Worm (Caenorhabditis elegans) whole organism, late embryonic: ENCODE measurements around the gene srbc-60.

Source experiments
- C38D4.7 ChIP-seq: fragments of 200-800 bp; sonication (Bioruptor generic); optimal IDR thresholded peaks from 2 replicates; lab custom pipeline; 2018; ENCODE audit warnings: mild to moderate bottlenecking, missing genetic modification characterization, moderate library complexity, missing compliant biosample characterization
- T23F11.4 ChIP-seq: fragments of 200-800 bp; sonication (Bioruptor generic); optimal IDR thresholded peaks from 2 replicates; lab custom pipeline; 2018; ENCODE audit warnings: mild to moderate bottlenecking, missing genetic modification characterization, missing compliant biosample characterization
- Y22D7AL.16 ChIP-seq: sonication (generic microtip); optimal IDR thresholded peaks from 2 replicates; lab custom pipeline; 2016; ENCODE audit warnings: missing genetic modification characterization, missing compliant biosample characterization
- ceh-19 ChIP-seq: fragments of 200-800 bp; sonication (Bioruptor generic); optimal IDR thresholded peaks from 2 replicates; lab custom pipeline; 2018; ENCODE audit warnings: mild to moderate bottlenecking, missing genetic modification characterization, missing compliant biosample characterization
- ceh-2 ChIP-seq: sonication (generic microtip); optimal IDR thresholded peaks from 2 replicates; lab custom pipeline; 2016; ENCODE audit warnings: missing genotype, missing genetic modification characterization, missing compliant biosample characterization
- ceh-31 ChIP-seq: sonication (generic microtip); optimal IDR thresholded peaks from 2 replicates; lab custom pipeline; 2016; ENCODE audit warnings: missing genetic modification characterization, missing compliant biosample characterization
- ceh-6 ChIP-seq: fragments of 200-800 bp; sonication (Bioruptor generic); optimal IDR thresholded peaks from 2 replicates; lab custom pipeline; 2018; ENCODE audit warnings: mild to moderate bottlenecking, missing genetic modification characterization, missing compliant biosample characterization
- ceh-9 ChIP-seq: sonication (generic microtip); optimal IDR thresholded peaks from 2 replicates; lab custom pipeline; 2016; ENCODE audit warnings: mild to moderate bottlenecking, missing genetic modification characterization, inconsistent platforms, missing compliant biosample characterization
- dmd-4 ChIP-seq: sonication (generic microtip); optimal IDR thresholded peaks from 2 replicates; lab custom pipeline; 2016; ENCODE audit warnings: borderline replicate concordance, missing genetic modification characterization, missing compliant biosample characterization
- elt-4 ChIP-seq: sonication (generic microtip); optimal IDR thresholded peaks from 2 replicates; lab custom pipeline; 2016; ENCODE audit warnings: missing genetic modification characterization, missing compliant biosample characterization
- ets-4 ChIP-seq: sonication (generic microtip); optimal IDR thresholded peaks from 2 replicates; lab custom pipeline; 2016; ENCODE audit warnings: missing genetic modification characterization, missing compliant biosample characterization
- eyg-1 ChIP-seq: sonication (generic microtip); optimal IDR thresholded peaks from 2 replicates; lab custom pipeline; 2016; ENCODE audit warnings: missing genotype, missing genetic modification characterization, missing compliant biosample characterization
- fkh-10 ChIP-seq: fragments of 150-350 bp; optimal IDR thresholded peaks from 2 replicates; lab custom pipeline; 2014; ENCODE audit warnings: missing biosample characterization, missing genetic modification reagents, missing genetic modification characterization
- hlh-13 ChIP-seq: fragments of 200-800 bp; sonication (Bioruptor generic); optimal IDR thresholded peaks from 2 replicates; lab custom pipeline; 2018; ENCODE audit warnings: mild to moderate bottlenecking, missing genetic modification characterization, missing compliant biosample characterization
- hlh-15 ChIP-seq: sonication (generic microtip); optimal IDR thresholded peaks from 2 replicates; lab custom pipeline; 2016; ENCODE audit warnings: missing genetic modification characterization, missing compliant biosample characterization
- hlh-30 ChIP-seq: sonication (generic microtip); optimal IDR thresholded peaks from 2 replicates; lab custom pipeline; 2017; ENCODE audit warnings: antibody characterized with exemption, missing genetic modification characterization, missing compliant biosample characterization; ENCODE audit not compliant: insufficient read depth
- nfya-1 ChIP-seq: sonication (generic microtip); optimal IDR thresholded peaks from 2 replicates; lab custom pipeline; 2017; ENCODE audit warnings: missing genetic modification characterization, mild to moderate bottlenecking, missing compliant biosample characterization, antibody characterized with exemption, moderate library complexity
- nhr-11 ChIP-seq: fragments of 150-350 bp; optimal IDR thresholded peaks from 2 replicates; lab custom pipeline; 2014; ENCODE audit warnings: missing biosample characterization, missing genetic modification characterization
- nhr-232 ChIP-seq: sonication (generic microtip); optimal IDR thresholded peaks from 2 replicates; lab custom pipeline; 2016; ENCODE audit warnings: missing genetic modification characterization, missing compliant biosample characterization
- npax-4 ChIP-seq: sonication (generic microtip); optimal IDR thresholded peaks from 2 replicates; lab custom pipeline; 2016; ENCODE audit warnings: missing genetic modification characterization, missing compliant biosample characterization
- odd-2 ChIP-seq: sonication (generic microtip); optimal IDR thresholded peaks from 2 replicates; lab custom pipeline; 2017; ENCODE audit warnings: antibody characterized with exemption, mild to moderate bottlenecking, missing genetic modification characterization, missing compliant biosample characterization
- pag-3 ChIP-seq: sonication (generic microtip); optimal IDR thresholded peaks from 2 replicates; lab custom pipeline; 2016; ENCODE audit warnings: missing compliant biosample characterization, missing genetic modification characterization, borderline replicate concordance
- pax-1 ChIP-seq: fragments of 150-350 bp; optimal IDR thresholded peaks from 2 replicates; lab custom pipeline; 2014; ENCODE audit warnings: missing biosample characterization, missing genetic modification characterization
- pha-2 ChIP-seq: sonication (generic microtip); optimal IDR thresholded peaks from 2 replicates; lab custom pipeline; 2017; ENCODE audit warnings: mild to moderate bottlenecking, missing genetic modification characterization, missing compliant biosample characterization
- pqm-1 ChIP-seq: sonication (generic microtip); optimal IDR thresholded peaks from 2 replicates; lab custom pipeline; 2016; ENCODE audit warnings: missing genetic modification characterization, missing compliant biosample characterization
- pros-1 ChIP-seq: fragments of 150-350 bp; optimal IDR thresholded peaks from 2 replicates; lab custom pipeline; 2014; ENCODE audit warnings: missing biosample characterization, missing genetic modification reagents, missing genetic modification characterization
- rnt-1 ChIP-seq: sonication (generic microtip); optimal IDR thresholded peaks from 2 replicates; lab custom pipeline; 2016; ENCODE audit warnings: missing genetic modification characterization, missing compliant biosample characterization
- sox-2 ChIP-seq: fragments of 200-800 bp; sonication (Bioruptor generic); IDR thresholded peaks from 2 replicates; pipeline ENCODE4 v1.3.6; 2022; ENCODE audit warnings: missing genetic modification reagents, missing genetic modification characterization, missing compliant biosample characterization
- syd-9 ChIP-seq: sonication (generic microtip); optimal IDR thresholded peaks from 2 replicates; lab custom pipeline; 2016; ENCODE audit warnings: mild to moderate bottlenecking, missing genetic modification characterization, moderate library complexity, missing compliant biosample characterization
- unc-3 ChIP-seq, 2 experiments: fragments of 200-800 bp in 1 of 2; sonication (Bioruptor generic) in 1 of 2; sonication (generic microtip) in 1 of 2; conservative IDR thresholded peaks in 1 of 2; optimal IDR thresholded peaks in 1 of 2; 2 replicates each; pipeline versions ENCODE4 v1.3.6 to Lab custom; 2016 to 2022; ENCODE audit warnings: missing compliant biosample characterization in 2 of 2, missing genetic modification characterization in 2 of 2, missing genetic modification reagents in 1 of 2
- unc-42 ChIP-seq: sonication (generic microtip); optimal IDR thresholded peaks from 2 replicates; lab custom pipeline; 2016; ENCODE audit warnings: missing genotype, missing genetic modification characterization, missing compliant biosample characterization
- unc-55 ChIP-seq: sonication (generic microtip); optimal IDR thresholded peaks from 2 replicates; lab custom pipeline; 2017; ENCODE audit warnings: missing biosample characterization, missing genetic modification reagents, missing genetic modification characterization
- zip-5 ChIP-seq: sonication (generic microtip); optimal IDR thresholded peaks from 2 replicates; lab custom pipeline; 2016; ENCODE audit warnings: missing genetic modification characterization, missing compliant biosample characterization
- ztf-16 ChIP-seq: sonication (generic microtip); optimal IDR thresholded peaks from 2 replicates; lab custom pipeline; 2017; ENCODE audit warnings: missing genetic modification characterization, missing compliant biosample characterization

srbc-60 gene

DNA sequence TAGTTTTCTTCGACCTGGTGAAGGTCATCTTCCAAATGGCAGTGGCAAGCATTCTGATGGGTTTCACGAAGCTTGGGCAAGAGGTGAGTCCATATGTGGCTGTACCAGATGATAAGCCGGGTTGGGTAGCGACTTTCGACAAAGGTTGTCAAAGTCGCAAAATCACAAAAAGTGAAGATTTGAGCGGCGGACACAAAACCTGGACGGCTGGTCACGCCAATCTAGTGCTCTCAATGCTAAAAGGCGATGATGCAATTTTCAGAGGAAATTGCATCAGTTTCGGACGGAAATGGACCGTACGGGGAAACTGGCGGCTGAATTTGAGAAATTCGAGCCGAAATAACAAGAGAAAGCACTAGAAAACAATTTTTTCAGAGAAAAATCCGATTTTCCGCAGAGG, 17.1 kb downstream of the srbc-60 start:
- no peak for TF ChIP-seq sox-2 (GFP tag; lab: Robert Waterston, UW)
- no peak for TF ChIP-seq pax-1 (tag; lab: Kevin White, UChicago)
- no peak for TF ChIP-seq pag-3 (tag; lab: Kevin White, UChicago)
- no peak for TF ChIP-seq elt-4
- no peak for TF ChIP-seq C38D4.7
- no peak for TF ChIP-seq rnt-1 (tag; lab: Kevin White, UChicago)
- no peak for TF ChIP-seq zip-5 (tag; lab: Kevin White, UChicago)
- no peak for TF ChIP-seq pqm-1 (tag; lab: Kevin White, UChicago)

DNA sequence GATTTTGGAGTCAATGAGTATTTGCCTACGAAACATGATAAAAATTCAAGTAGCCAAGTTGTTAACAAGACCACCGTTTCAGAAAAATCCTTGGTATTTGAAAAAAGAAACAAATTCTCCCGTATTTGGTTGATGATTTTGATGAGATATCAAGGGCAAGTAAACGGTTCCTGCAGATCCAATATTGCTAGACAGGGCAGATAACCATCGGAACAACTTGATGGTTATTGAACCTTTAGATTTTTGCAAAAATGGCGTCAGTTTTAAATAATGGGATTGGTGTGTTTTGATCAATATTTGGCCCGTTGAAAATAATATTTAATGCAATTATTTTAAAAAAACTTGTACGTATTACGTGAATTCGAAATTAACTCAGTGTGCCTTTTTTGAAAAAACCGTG, 20.2 kb downstream of the srbc-60 start:
- TF ChIP-seq npax-4 (tag; lab: Kevin White, UChicago) = no peak
- TF ChIP-seq nhr-232 (tag; lab: Kevin White, UChicago) = no peak
- TF ChIP-seq pha-2 (tag; lab: Kevin White, UChicago) = no peak
- no peak for TF ChIP-seq hlh-15 (tag; lab: Kevin White, UChicago)

DNA sequence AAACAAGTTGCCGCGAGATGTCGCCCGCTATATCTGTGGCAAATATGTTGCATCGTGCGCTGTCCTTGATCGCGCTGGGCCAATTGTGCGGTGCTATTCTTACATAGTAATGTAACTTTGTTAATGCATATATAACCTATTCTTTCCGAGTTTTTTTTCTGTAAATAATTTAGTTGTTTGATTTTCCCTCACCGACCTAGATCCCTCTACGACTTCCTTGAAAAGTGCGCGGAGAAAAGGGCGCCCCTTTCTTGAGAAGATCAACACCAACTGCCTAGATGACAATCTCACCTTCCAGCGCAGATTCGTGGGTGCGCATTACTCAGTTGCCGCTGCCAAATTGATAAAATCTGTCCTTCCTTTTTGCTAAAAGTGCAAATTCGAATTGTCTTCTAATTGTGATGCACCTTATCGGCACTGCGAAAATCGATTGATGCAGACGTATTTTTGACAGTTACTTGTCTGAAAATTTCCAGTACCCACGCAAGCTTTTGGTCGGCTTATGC, 21.5 kb downstream of the srbc-60 start:
- TF ChIP-seq fkh-10 (GFP tag; lab: Kevin White, UChicago) (no peak), elt-4 (no peak), ceh-19 (GFP tag; lab: Kevin White, UChicago) (no peak), T23F11.4 (GFP tag; lab: Kevin White, UChicago) (no peak), nfya-1 (tag; lab: Kevin White, UChicago) (no peak), unc-3 (GFP tag; conservative IDR thresholded peaks at IDR 0.05; lab: Robert Waterston, UW) (no peak), unc-3 (tag; optimal IDR thresholded peaks at IDR 0.05; lab: Kevin White, UChicago) (no peak), rnt-1 (tag; lab: Kevin White, UChicago) (no peak), nhr-11 (no peak)

DNA sequence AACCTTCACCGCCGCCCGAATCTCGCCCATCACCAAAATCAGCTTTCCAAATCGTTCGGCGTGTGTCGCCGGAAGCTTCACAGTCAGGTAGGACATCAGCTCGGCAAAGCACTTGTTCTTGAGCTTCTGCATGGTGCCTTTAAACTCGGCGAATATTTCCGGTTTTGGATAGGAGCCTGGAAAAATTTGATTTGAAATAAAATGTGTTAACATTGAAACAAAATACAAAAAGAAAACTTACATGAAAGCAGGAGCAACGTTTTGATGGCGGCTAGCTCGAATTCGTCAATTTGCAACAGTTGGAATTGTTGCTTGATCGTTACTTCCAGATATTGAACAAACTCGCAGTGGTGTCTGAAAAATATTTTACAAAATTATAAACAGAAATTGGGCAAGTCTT, 22.6 kb downstream of the srbc-60 start:
- TF ChIP-seq hlh-13 (GFP tag; lab: Kevin White, UChicago) = no peak
- no peak for TF ChIP-seq Y22D7AL.16 (tag; lab: Kevin White, UChicago)
- no peak for TF ChIP-seq syd-9 (tag; lab: Kevin White, UChicago)
- TF ChIP-seq pag-3 (tag; lab: Kevin White, UChicago) = no peak
- no peak for TF ChIP-seq unc-55 (GFP tag; lab: Kevin White, UChicago)

DNA sequence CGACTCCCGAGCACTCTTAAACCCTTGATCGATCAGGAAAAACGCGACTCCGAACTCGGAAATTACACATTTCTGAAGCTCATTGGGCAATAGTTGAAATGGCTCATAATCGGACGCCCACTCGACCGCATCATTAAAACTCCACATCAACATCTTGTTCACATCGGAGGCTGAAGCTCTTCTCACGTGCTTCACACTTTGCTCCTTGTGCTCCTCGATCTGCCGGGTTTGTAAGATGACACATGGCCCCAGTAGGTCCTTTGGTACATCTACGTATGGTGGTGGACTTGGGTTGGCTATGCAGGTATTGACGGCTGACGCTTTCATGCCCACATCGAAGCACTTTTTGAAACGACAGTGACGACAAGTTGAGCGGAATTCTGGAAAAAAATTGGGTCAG, 23.4 kb downstream of the srbc-60 start:
- no peak for TF ChIP-seq ceh-31 (tag; lab: Kevin White, UChicago)

DNA sequence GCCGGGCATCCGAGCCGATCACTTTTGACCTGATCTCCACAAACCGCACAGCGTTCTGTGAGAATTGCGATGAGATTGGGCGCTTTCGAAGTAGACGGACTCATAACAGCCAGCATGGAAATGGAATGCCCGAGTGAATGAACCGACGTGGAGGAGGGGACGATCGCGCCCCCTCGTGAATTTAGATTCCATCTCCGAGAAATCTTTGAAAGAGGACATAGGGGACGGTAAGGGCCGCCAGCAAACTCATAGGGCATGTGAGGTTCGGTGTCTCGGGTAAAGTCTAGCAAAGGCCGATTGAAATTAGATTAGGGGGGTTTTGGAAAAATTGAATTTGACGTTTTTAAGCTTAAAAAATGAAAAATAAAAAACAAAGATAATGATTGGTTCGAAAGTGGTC, 24.4 kb downstream of the srbc-60 start, which contains the start of gene nhr-270:
Gene nhr-270 (minus strand): TSS at position 257 of the 400 bp plus-strand sequence.
- TF ChIP-seq eyg-1 (tag; lab: Kevin White, UChicago) = no peak
- TF ChIP-seq pax-1 (tag; lab: Kevin White, UChicago) = no peak
- TF ChIP-seq hlh-13 (GFP tag; lab: Kevin White, UChicago) = no peak
- TF ChIP-seq dmd-4 = no peak
- TF ChIP-seq pros-1 = no peak
- TF ChIP-seq ets-4 (tag; lab: Kevin White, UChicago) = no peak
- no peak for TF ChIP-seq ceh-9 (tag; lab: Kevin White, UChicago)
- no peak for TF ChIP-seq odd-2
- TF ChIP-seq hlh-30 = no peak
- TF ChIP-seq ceh-31 (tag; lab: Kevin White, UChicago) = no peak
- TF ChIP-seq ceh-2 (tag; lab: Kevin White, UChicago) = no peak
- no peak for TF ChIP-seq ztf-16 (tag; lab: Kevin White, UChicago)
- no peak for TF ChIP-seq ceh-6 (GFP tag; lab: Kevin White, UChicago)
- no peak for TF ChIP-seq unc-42 (tag; lab: Kevin White, UChicago)
- TF ChIP-seq T23F11.4 (GFP tag; lab: Kevin White, UChicago) = no peak
- no peak for TF ChIP-seq elt-4
